Worm (Caenorhabditis elegans): ENCODE measurements around the gene srg-10.

The srg-10 gene

ce11 chrIII:4720620-4721227 is 43.2 kb downstream of the srg-10 start, which contains the start of gene emb-5 (continued):
- TF ChIP-seq fos-1 (tag; optimal IDR thresholded peaks at IDR 0.05): peak; percentile 39
- peak in 1 of 2 experiments; percentile 76 for TF ChIP-seq lsy-2 (tag; optimal IDR thresholded peaks at IDR 0.05)
- peak; percentile 59 for TF ChIP-seq lin-39 (tag; optimal IDR thresholded peaks at IDR 0.05)
- peak; percentile 9 for TF ChIP-seq elt-2 (tag; optimal IDR thresholded peaks at IDR 0.05)
- no peak for TF ChIP-seq ztf-11 (tag; optimal IDR thresholded peaks at IDR 0.05)
- TF ChIP-seq irx-1 (tag; optimal IDR thresholded peaks at IDR 0.05): peak; percentile 44
- TF ChIP-seq C16A3.4 (tag; optimal IDR thresholded peaks at IDR 0.05): peak; percentile 81
- no peak for TF ChIP-seq zip-4 (GFP tag; optimal IDR thresholded peaks at IDR 0.05)
- no peak for TF ChIP-seq unc-30 (tag; optimal IDR thresholded peaks at IDR 0.05)
- TF ChIP-seq lin-13 (GFP tag; optimal IDR thresholded peaks at IDR 0.05): peak; percentile 62
- peak; percentile 72 for TF ChIP-seq xbp-1 (tag; optimal IDR thresholded peaks at IDR 0.05)
- TF ChIP-seq hpl-2 (GFP tag; optimal IDR thresholded peaks at IDR 0.05): no peak
- TF ChIP-seq isw-1 (GFP tag; IDR thresholded peaks at IDR 0.05): peak; percentile 75
- no peak for TF ChIP-seq efl-3 (GFP tag; optimal IDR thresholded peaks at IDR 0.05)
- peak; percentile 76 for TF ChIP-seq nhr-19 (GFP tag; conservative IDR thresholded peaks at IDR 0.05)
- TF ChIP-seq mab-9 (GFP tag; IDR thresholded peaks at IDR 0.05): peak; percentile 40; the same call in 1 of the 2 replicates
- TF ChIP-seq nhr-20 (tag; optimal IDR thresholded peaks at IDR 0.05): peak; percentile 67
- TF ChIP-seq dpl-1 (GFP tag; optimal IDR thresholded peaks at IDR 0.05): peak; percentile 95 to 97 (median 96)
- peak; percentile 58; the same call in 1 of the 2 replicates for TF ChIP-seq grh-1 (GFP tag; IDR thresholded peaks at IDR 0.05)
- no peak for TF ChIP-seq nhr-11 (tag; optimal IDR thresholded peaks at IDR 0.05)
- TF ChIP-seq lin-35 (GFP tag; optimal IDR thresholded peaks at IDR 0.05): peak; percentile 96 to 98
- peak; percentile 77 for TF ChIP-seq snu-23 (GFP tag; optimal IDR thresholded peaks at IDR 0.05)
- peak; percentile 7 for TF ChIP-seq aly-2 (tag; optimal IDR thresholded peaks at IDR 0.05)
- TF ChIP-seq nhr-85 (tag): peak; percentile 80
- peak; percentile 74 for TF ChIP-seq lin-15B (tag; optimal IDR thresholded peaks at IDR 0.05)
- TF ChIP-seq ceh-88 (GFP tag; IDR thresholded peaks at IDR 0.05): no peak
- no peak for TF ChIP-seq Y116A8C.19 (tag; optimal IDR thresholded peaks at IDR 0.05; ENCODE audit: borderline replicate concordance)
- TF ChIP-seq ceh-82 (tag; optimal IDR thresholded peaks at IDR 0.05): peak; percentile 30 to 85 (median 74)
- TF ChIP-seq nhr-90 (tag; optimal IDR thresholded peaks at IDR 0.05; ENCODE audit: poor library complexity): peak; percentile 54
- TF ChIP-seq ceh-90 (tag; optimal IDR thresholded peaks at IDR 0.05): no peak
- peak; percentile 0 for TF ChIP-seq lir-3 (tag; optimal IDR thresholded peaks at IDR 0.05; ENCODE audit: poor library complexity)
- TF ChIP-seq ces-1 (GFP tag; optimal IDR thresholded peaks at IDR 0.05): no peak
- no peak for TF ChIP-seq tlp-1 (tag; optimal IDR thresholded peaks at IDR 0.05)
- TF ChIP-seq rnt-1 (tag; optimal IDR thresholded peaks at IDR 0.05): peak; percentile 86

ce11 chrIII:4721750-4722149 is 44.2 kb downstream of the srg-10 start, which contains the start of gene acy-1:
Gene acy-1 (plus strand): TSS chrIII:4722095.
- TF ChIP-seq ceh-8 (GFP tag; optimal IDR thresholded peaks at IDR 0.05): peak; percentile 62
- peak; percentile 51 for TF ChIP-seq lir-3 (tag; optimal IDR thresholded peaks at IDR 0.05; ENCODE audit: poor library complexity)
- no peak for TF ChIP-seq aha-1 (tag; optimal IDR thresholded peaks at IDR 0.05)
- no peak for TF ChIP-seq sptf-1 (tag; optimal IDR thresholded peaks at IDR 0.05)
- peak; percentile 35 for TF ChIP-seq C16A3.4 (tag; optimal IDR thresholded peaks at IDR 0.05)
- TF ChIP-seq dsc-1 (tag; optimal IDR thresholded peaks at IDR 0.05): peak; percentile 71
- TF ChIP-seq mep-1 (tag; optimal IDR thresholded peaks at IDR 0.05): peak; percentile 79
- TF ChIP-seq snpc-4 (tag; optimal IDR thresholded peaks at IDR 0.05): peak; percentile 43
- TF ChIP-seq snu-23 (GFP tag; optimal IDR thresholded peaks at IDR 0.05): peak; percentile 79
- TF ChIP-seq pqm-1 (tag; optimal IDR thresholded peaks at IDR 0.05): no peak
- no peak for TF ChIP-seq unc-62 (GFP tag; optimal IDR thresholded peaks at IDR 0.05)
- peak; percentile 85 to 88 for TF ChIP-seq efl-1 (optimal IDR thresholded peaks at IDR 0.05)
- TF ChIP-seq efl-1 (GFP tag; optimal IDR thresholded peaks at IDR 0.05 in 1 of 2): peak; percentile 76 to 95
- TF ChIP-seq aly-2 (tag; optimal IDR thresholded peaks at IDR 0.05): no peak
- no peak for TF ChIP-seq ztf-4 (tag; optimal IDR thresholded peaks at IDR 0.05)
- TF ChIP-seq nhr-19 (GFP tag; conservative IDR thresholded peaks at IDR 0.05): peak; percentile 73
- TF ChIP-seq pax-3 (tag; optimal IDR thresholded peaks at IDR 0.05): peak; percentile 49
- TF ChIP-seq skn-1 (tag; optimal IDR thresholded peaks at IDR 0.05): peak; percentile 75
- peak; percentile 80 for TF ChIP-seq unc-86 (tag; optimal IDR thresholded peaks at IDR 0.05)
- TF ChIP-seq nhr-11 (tag; optimal IDR thresholded peaks at IDR 0.05): no peak
- peak; percentile 67 for TF ChIP-seq lin-13 (GFP tag; optimal IDR thresholded peaks at IDR 0.05)
- peak; percentile 73 for TF ChIP-seq tbx-2 (tag; optimal IDR thresholded peaks at IDR 0.05)
- TF ChIP-seq lin-35 (GFP tag; optimal IDR thresholded peaks at IDR 0.05): peak; percentile 50 to 76
- TF ChIP-seq mdl-1 (tag; optimal IDR thresholded peaks at IDR 0.05): peak in 1 of 2 experiments; percentile 2
- TF ChIP-seq jun-1 (tag; optimal IDR thresholded peaks at IDR 0.05): peak; percentile 59
- TF ChIP-seq lin-15B (tag; optimal IDR thresholded peaks at IDR 0.05): peak; percentile 48

Measured in whole organism, L1 larva.